Worm (Caenorhabditis elegans) whole organism, L1 larva: ENCODE measurements around the gene Y102A11A.9.

Experiments
- ceh-8 ChIP-seq: fragments of 200-800 bp; sonication (Bioruptor generic); optimal IDR thresholded peaks from 2 replicates; lab custom pipeline; 2018; ENCODE audit warnings: mild to moderate bottlenecking, missing genetic modification characterization, moderate library complexity, missing compliant biosample characterization
- dpl-1 ChIP-seq, 3 experiments: fragments of 150-350 bp in 2 of 3; sonication (generic microtip) in 1 of 3; optimal IDR thresholded peaks; 2 replicates each; lab custom pipeline; 2014 to 2017; ENCODE audit warnings: missing biosample characterization in 3 of 3, missing genetic modification characterization in 3 of 3, missing genetic modification reagents in 3 of 3
- nhr-19 ChIP-seq: fragments of 200-800 bp; sonication (Bioruptor generic); conservative IDR thresholded peaks from 2 replicates; pipeline ENCODE4 v1.3.6; 2022; ENCODE audit warnings: missing genetic modification characterization, missing compliant biosample characterization
- nhr-84 ChIP-seq: sonication (generic microtip); optimal IDR thresholded peaks from 2 replicates; lab custom pipeline; 2017; ENCODE audit warnings: missing biosample characterization, missing genetic modification characterization
- nhr-85 ChIP-seq: sonication (generic microtip); peaks from one replicate; lab custom pipeline; 2016; ENCODE audit warnings: missing genetic modification characterization, inconsistent platforms, missing compliant biosample characterization
- pax-3 ChIP-seq: fragments of 200-800 bp; sonication (Bioruptor generic); optimal IDR thresholded peaks from 2 replicates; lab custom pipeline; 2018; ENCODE audit warnings: mild to moderate bottlenecking, missing genetic modification characterization, moderate library complexity, missing compliant biosample characterization
- sox-4 ChIP-seq: sonication (generic microtip); optimal IDR thresholded peaks from 2 replicates; lab custom pipeline; 2016; ENCODE audit warnings: missing genetic modification characterization, missing compliant biosample characterization
- ztf-4 ChIP-seq: fragments of 150-350 bp; optimal IDR thresholded peaks from 2 replicates; lab custom pipeline; 2014; ENCODE audit warnings: missing biosample characterization, missing genetic modification characterization

The Y102A11A.9 gene

ce11 chrX:2058498-2059349 lies 45.8 kb downstream of the Y102A11A.9 start:
- TF ChIP-seq nhr-19 (GFP tag; lab: Robert Waterston, UW): 0 out of 2 replicates have a peak, but pooled peaks have one; percentile 4

- TF ChIP-seq pax-3 (tag; lab: Kevin White, UChicago) (peak; percentile 50), nhr-84 (tag; lab: Kevin White, UChicago) (no peak), dpl-1 (GFP tag; optimal IDR thresholded peaks at IDR 0.05; lab: Kevin White, UChicago) (no peak), sox-4 (no peak), ztf-4 (tag; lab: Kevin White, UChicago) (no peak), ceh-8 (GFP tag; lab: Kevin White, UChicago) (no peak), nhr-85 (tag; lab: Kevin White, UChicago) (no peak)
Measured at ce11 chrX:2064730-2065129, 51.8 kb downstream of the Y102A11A.9 start, which contains the start of gene F49H12.7. Gene F49H12.7 (plus strand): TSS chrX:2065030.
